Fruit fly (Drosophila melanogaster): ENCODE measurements around the gene CG32982.
A peak's percentile ranks its signal among the peaks of the same experiment; 100 is the strongest.

Gene CG32982

DNA sequence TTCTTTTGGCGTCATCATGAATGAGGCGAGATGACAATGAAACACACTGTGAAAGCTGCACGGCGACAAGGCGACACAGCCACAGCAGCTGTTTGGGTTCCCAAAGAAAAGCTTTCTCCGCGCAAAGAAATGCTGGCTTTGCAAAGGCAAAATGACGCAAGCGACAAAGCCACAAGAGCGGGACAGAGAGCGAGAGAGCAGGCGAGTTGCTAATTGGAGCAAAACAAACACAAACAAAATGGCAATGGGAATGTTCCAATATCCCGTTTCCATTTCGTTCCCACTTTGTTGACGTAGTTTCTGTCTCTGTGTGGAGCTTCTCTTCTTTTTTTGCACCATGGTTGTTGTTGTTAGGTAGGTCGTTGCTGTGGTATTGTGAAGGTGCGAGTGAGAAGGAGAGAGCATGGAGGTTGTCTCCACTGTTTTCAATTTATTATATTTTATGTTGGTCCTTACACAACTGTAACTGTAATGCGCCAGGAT lies 79.6 kb downstream of the CG32982 start (continued):
- TF ChIP-seq Vsx1 (GFP tag; optimal IDR thresholded peaks at IDR 0.05) (no peak), nerfin-1 (tag; optimal IDR thresholded peaks at IDR 0.05) (peak; percentile 15), CG8944 (GFP tag; optimal IDR thresholded peaks at IDR 0.05) (no peak), slou (GFP tag; optimal IDR thresholded peaks at IDR 0.05) (no peak), zen2 (GFP tag; IDR thresholded peaks at IDR 0.05; ENCODE audit: partially characterized antibody) (peak; percentile 45; the same call in 1 of the 3 replicates), CG10462 (GFP tag; optimal IDR thresholded peaks at IDR 0.05) (no peak), CG2875 (GFP tag; optimal IDR thresholded peaks at IDR 0.05) (no peak), tio (GFP tag; optimal IDR thresholded peaks at IDR 0.05) (no peak), Usf (GFP tag; optimal IDR thresholded peaks at IDR 0.05) (no peak), CG17328 (GFP tag; IDR thresholded peaks at IDR 0.05) (no peak), Atf3 (GFP tag; optimal IDR thresholded peaks at IDR 0.05) (no peak), sens (GFP tag) (no peak), CG7963 (GFP tag; IDR thresholded peaks at IDR 0.05; ENCODE audit: partially characterized antibody) (no peak), CG4404 (GFP tag; IDR thresholded peaks at IDR 0.05) (no peak), CG33213 (GFP tag; optimal IDR thresholded peaks at IDR 0.05) (no peak), Dip2 (GFP tag; IDR thresholded peaks at IDR 0.05) (no peak), usp (GFP tag; optimal IDR thresholded peaks at IDR 0.05) (no peak), CG11504 (tag; optimal IDR thresholded peaks at IDR 0.05) (no peak), ewg (GFP tag; optimal IDR thresholded peaks at IDR 0.05) (no peak), Lim3 (GFP tag; IDR thresholded peaks at IDR 0.05) (no peak), sens-2 (GFP tag; IDR thresholded peaks at IDR 0.05) (peak; percentile 24; the same call in 1 of the 2 replicates), Oli (tag; optimal IDR thresholded peaks at IDR 0.05) (no peak), CG17829 (tag; optimal IDR thresholded peaks at IDR 0.05) (no peak), Six4 (GFP tag; optimal IDR thresholded peaks at IDR 0.05) (no peak), hb (GFP tag; IDR thresholded peaks at IDR 0.05; ENCODE audit: partially characterized antibody) (no peak), CG1024 (GFP tag; IDR thresholded peaks at IDR 0.05) (no peak), cad (GFP tag; optimal IDR thresholded peaks at IDR 0.05) (no peak), CG16813 (GFP tag; IDR thresholded peaks at IDR 0.05; ENCODE audit: partially characterized antibody) (no peak), CG7271 (tag; optimal IDR thresholded peaks at IDR 0.05) (no peak), CG12744 (GFP tag; optimal IDR thresholded peaks at IDR 0.05) (no peak), CG11696 (GFP tag; IDR thresholded peaks at IDR 0.05) (no peak), ham (GFP tag; IDR thresholded peaks at IDR 0.05) (no peak), psq (GFP tag; optimal IDR thresholded peaks at IDR 0.05) (no peak), nom (GFP tag; optimal IDR thresholded peaks at IDR 0.05) (peak; percentile 83), CG14860 (GFP tag; IDR thresholded peaks at IDR 0.05; ENCODE audit: partially characterized antibody) (no peak), unpg (GFP tag; optimal IDR thresholded peaks at IDR 0.05) (peak; percentile 35), Dref (GFP tag; IDR thresholded peaks at IDR 0.05) (no peak), Opbp (GFP tag; IDR thresholded peaks at IDR 0.05; ENCODE audit: partially characterized antibody) (no peak), CG32532 (GFP tag; IDR thresholded peaks at IDR 0.05) (peak; percentile 59; the same call in 1 of the 2 replicates), CG13775 (GFP tag; optimal IDR thresholded peaks at IDR 0.05) (no peak), CG11085 (GFP tag; IDR thresholded peaks at IDR 0.05) (no peak), CG2199 (GFP tag; IDR thresholded peaks at IDR 0.05) (no peak), CG18599 (GFP tag; optimal IDR thresholded peaks at IDR 0.05) (peak; percentile 11), jigr1 (GFP tag; IDR thresholded peaks at IDR 0.05) (no peak), CG3163 (GFP tag; optimal IDR thresholded peaks at IDR 0.05) (peak; percentile 90), kni (GFP tag; optimal IDR thresholded peaks at IDR 0.05) (peak; percentile 77), CG30403 (GFP tag; optimal IDR thresholded peaks at IDR 0.05) (no peak), CG10274 (GFP tag; optimal IDR thresholded peaks at IDR 0.05) (no peak), CG9727 (GFP tag; optimal IDR thresholded peaks at IDR 0.05) (no peak), lmd (GFP tag; IDR thresholded peaks at IDR 0.05) (no peak), mld (GFP tag; IDR thresholded peaks at IDR 0.05; ENCODE audit: partially characterized antibody) (no peak)

Data from whole organism, embryonic.